Worm (Caenorhabditis elegans) whole organism, young adult: Measurements from ENCODE around the gene sbp-1.

Source experiments
- F22D6.2 ChIP-seq: sonication (generic microtip); optimal IDR thresholded peaks from 2 replicates; lab custom pipeline; 2016; ENCODE audit warnings: mild to moderate bottlenecking, missing genetic modification characterization, missing compliant biosample characterization
- F33H1.4 ChIP-seq: fragments of 200-800 bp; sonication (Bioruptor generic); IDR thresholded peaks from 2 replicates; pipeline ENCODE4 v1.3.6; 2022; ENCODE audit warnings: missing genetic modification reagents, missing genetic modification characterization, missing compliant biosample characterization
- F37B4.10 ChIP-seq: fragments of 200-800 bp; sonication (Bioruptor generic); IDR thresholded peaks from 2 replicates; pipeline ENCODE4 v1.3.6; 2022; ENCODE audit warnings: missing genetic modification characterization, missing compliant biosample characterization
- F39B2.1 ChIP-seq: fragments of 200-800 bp; sonication (Bioruptor generic); IDR thresholded peaks from 2 replicates; pipeline ENCODE4 v1.3.6; 2022; ENCODE audit warnings: missing genetic modification reagents, missing genetic modification characterization, missing compliant biosample characterization
- T07F8.4 ChIP-seq: sonication (generic microtip); optimal IDR thresholded peaks from 2 replicates; lab custom pipeline; 2016; ENCODE audit warnings: mild to moderate bottlenecking, missing genetic modification characterization, moderate library complexity, missing compliant biosample characterization
- Y53F4B.3 ChIP-seq: fragments of 200-800 bp; sonication (Bioruptor generic); IDR thresholded peaks from 2 replicates; pipeline ENCODE4 v1.3.6; 2022; ENCODE audit warnings: missing genetic modification reagents, missing genetic modification characterization, missing compliant biosample characterization
- Y53G8AR.9 ChIP-seq: fragments of 200-800 bp; sonication (Bioruptor generic); conservative IDR thresholded peaks from 2 replicates; pipeline ENCODE4 v1.3.6; 2022; ENCODE audit warnings: missing genetic modification reagents, missing genetic modification characterization, missing compliant biosample characterization
- Y56A3A.18 ChIP-seq: fragments of 200-800 bp; sonication (Bioruptor generic); IDR thresholded peaks from 2 replicates; pipeline ENCODE4 v1.3.6; 2022; ENCODE audit warnings: missing genetic modification reagents, missing genetic modification characterization, missing compliant biosample characterization
- Y95B8A.8 ChIP-seq: fragments of 200-800 bp; sonication (Bioruptor generic); IDR thresholded peaks from 2 replicates; pipeline ENCODE4 v1.3.6; 2022; ENCODE audit warnings: missing genetic modification reagents, missing genetic modification characterization, missing compliant biosample characterization
- ZK185.1 ChIP-seq: sonication (generic microtip); optimal IDR thresholded peaks from 2 replicates; lab custom pipeline; 2016; ENCODE audit warnings: mild to moderate bottlenecking, missing genetic modification characterization, missing compliant biosample characterization; ENCODE audit not compliant: poor library complexity, severe bottlenecking
- ama-1 ChIP-seq, 3 experiments: fragments of 150-350 bp in 1 of 3; sonication (generic microtip) in 2 of 3; optimal IDR thresholded peaks; 2 replicates each; lab custom pipeline; 2014 to 2018; ENCODE audit warnings: missing biosample characterization in 2 of 3, missing genetic modification characterization in 2 of 3, missing genetic modification reagents in 2 of 3
- aptf-2 ChIP-seq: fragments of 200-800 bp; sonication (Bioruptor generic); conservative IDR thresholded peaks from 2 replicates; pipeline ENCODE4 v1.3.6; 2022; ENCODE audit warnings: missing genetic modification reagents, missing genetic modification characterization, missing compliant biosample characterization
- atf-7 ChIP-seq: sonication (generic microtip); optimal IDR thresholded peaks from 2 replicates; lab custom pipeline; 2017; ENCODE audit warnings: mild to moderate bottlenecking, missing genetic modification characterization, missing compliant biosample characterization
- attf-5 ChIP-seq: fragments of 200-800 bp; sonication (Bioruptor generic); optimal IDR thresholded peaks from 2 replicates; lab custom pipeline; 2018; ENCODE audit warnings: mild to moderate bottlenecking, missing genetic modification characterization, missing compliant biosample characterization
- attf-6 ChIP-seq: fragments of 200-800 bp; sonication (Bioruptor generic); IDR thresholded peaks from 2 replicates; pipeline ENCODE4 v1.3.6; 2022; ENCODE audit warnings: missing genetic modification reagents, missing genetic modification characterization, missing compliant biosample characterization
- cebp-1 ChIP-seq, 2 experiments: fragments of 200-800 bp in 1 of 2; sonication (Bioruptor generic) in 1 of 2; sonication (generic microtip) in 1 of 2; IDR thresholded peaks in 1 of 2; optimal IDR thresholded peaks in 1 of 2; 2 replicates each; pipeline versions ENCODE4 v1.3.6 to Lab custom; 2017 to 2022; ENCODE audit warnings: missing compliant biosample characterization in 2 of 2, missing genetic modification characterization in 2 of 2, mild to moderate bottlenecking in 1 of 2, missing genetic modification reagents in 1 of 2, moderate library complexity in 1 of 2
- cebp-2 ChIP-seq: fragments of 200-800 bp; sonication (Bioruptor generic); IDR thresholded peaks from 2 replicates; pipeline ENCODE4 v1.3.6; 2022; ENCODE audit warnings: missing genetic modification characterization, missing compliant biosample characterization
- ceh-40 ChIP-seq: fragments of 200-800 bp; sonication (Bioruptor generic); IDR thresholded peaks from 2 replicates; pipeline ENCODE4 v1.3.6; 2022; ENCODE audit warnings: missing genetic modification characterization, missing compliant biosample characterization
- ceh-79 ChIP-seq: sonication (generic microtip); optimal IDR thresholded peaks from 2 replicates; lab custom pipeline; 2017; ENCODE audit warnings: mild to moderate bottlenecking, missing genetic modification characterization, missing compliant biosample characterization
- dox-1 ChIP-seq: fragments of 200-800 bp; sonication (Bioruptor generic); IDR thresholded peaks from 2 replicates; pipeline ENCODE4 v1.3.6; 2022; ENCODE audit warnings: missing genetic modification reagents, missing genetic modification characterization, missing compliant biosample characterization
- egrh-3 ChIP-seq: fragments of 200-800 bp; sonication (Bioruptor generic); IDR thresholded peaks from 2 replicates; pipeline ENCODE4 v1.3.6; 2022; ENCODE audit warnings: missing genetic modification reagents, missing genetic modification characterization, missing compliant biosample characterization
- hmg-1.2 ChIP-seq: fragments of 200-800 bp; sonication (Bioruptor generic); IDR thresholded peaks from 2 replicates; pipeline ENCODE4 v1.3.6; 2022; ENCODE audit warnings: missing genetic modification reagents, missing genetic modification characterization, missing compliant biosample characterization
- let-607 ChIP-seq, 2 experiments: fragments of 200-800 bp in 1 of 2; sonication (Bioruptor generic) in 1 of 2; sonication (generic microtip) in 1 of 2; optimal IDR thresholded peaks; 2 replicates each; lab custom pipeline; 2016 to 2018; ENCODE audit warnings: mild to moderate bottlenecking in 2 of 2, missing compliant biosample characterization in 2 of 2, missing genetic modification characterization in 2 of 2, moderate library complexity in 2 of 2, missing genotype in 1 of 2
- lir-1 ChIP-seq: fragments of 200-800 bp; sonication (Bioruptor generic); conservative IDR thresholded peaks from 2 replicates; pipeline ENCODE4 v1.3.6; 2022; ENCODE audit warnings: missing genetic modification reagents, missing genetic modification characterization, missing compliant biosample characterization
- madf-3 ChIP-seq: fragments of 200-800 bp; sonication (Bioruptor generic); IDR thresholded peaks from 2 replicates; pipeline ENCODE4 v1.3.6; 2022; ENCODE audit warnings: missing genetic modification reagents, missing genetic modification characterization, missing compliant biosample characterization
- mcd-1 ChIP-seq: fragments of 200-800 bp; sonication (Bioruptor generic); IDR thresholded peaks from 2 replicates; pipeline ENCODE4 v1.3.6; 2022; ENCODE audit warnings: missing genetic modification reagents, missing genetic modification characterization, missing compliant biosample characterization
- nfyb-1 ChIP-seq: fragments of 200-800 bp; sonication (Bioruptor generic); IDR thresholded peaks from 2 replicates; pipeline ENCODE4 v1.3.6; 2022; ENCODE audit warnings: missing genetic modification reagents, missing genetic modification characterization, missing compliant biosample characterization
- pha-4 ChIP-seq: fragments of 150-350 bp; sonication (generic microtip); optimal IDR thresholded peaks from 2 replicates; lab custom pipeline; 2014; ENCODE audit warnings: missing biosample characterization, missing genetic modification reagents, missing genetic modification characterization
- sdz-38 ChIP-seq: sonication (generic microtip); optimal IDR thresholded peaks from 2 replicates; lab custom pipeline; 2016; ENCODE audit warnings: missing genotype, missing genetic modification characterization, missing compliant biosample characterization
- snpc-1.3 ChIP-seq: sonication (generic microtip); optimal IDR thresholded peaks from 2 replicates; lab custom pipeline; 2017; ENCODE audit warnings: missing genetic modification characterization, mild to moderate bottlenecking, missing compliant biosample characterization, antibody characterized with exemption, moderate library complexity, missing genotype, missing genetic modification reagents; ENCODE audit not compliant: insufficient read depth
- snpc-3.4 ChIP-seq: sonication (generic microtip); optimal IDR thresholded peaks from 2 replicates; lab custom pipeline; 2017; ENCODE audit warnings: missing genetic modification characterization, mild to moderate bottlenecking, missing compliant biosample characterization, antibody characterized with exemption, moderate library complexity, missing genotype, missing genetic modification reagents
- tbx-9 ChIP-seq: sonication (generic microtip); optimal IDR thresholded peaks from 2 replicates; lab custom pipeline; 2016; ENCODE audit warnings: borderline replicate concordance, missing genetic modification characterization, inconsistent platforms, missing compliant biosample characterization
- tlf-1 ChIP-seq: fragments of 200-800 bp; sonication (Bioruptor generic); optimal IDR thresholded peaks from 2 replicates; lab custom pipeline; 2018; ENCODE audit warnings: mild to moderate bottlenecking, missing genetic modification characterization, missing compliant biosample characterization
- unc-130 ChIP-seq: sonication (generic microtip); optimal IDR thresholded peaks from 2 replicates; lab custom pipeline; 2016; ENCODE audit warnings: missing genetic modification reagents, missing genetic modification characterization, missing compliant biosample characterization
- xnd-1 ChIP-seq: sonication (generic microtip); optimal IDR thresholded peaks from 2 replicates; lab custom pipeline; 2016; ENCODE audit warnings: missing genotype, missing genetic modification reagents, missing genetic modification characterization, missing compliant biosample characterization
- zfh-2 ChIP-seq: fragments of 200-800 bp; sonication (Bioruptor generic); conservative IDR thresholded peaks from 2 replicates; pipeline ENCODE4 v1.3.6; 2022; ENCODE audit warnings: missing genetic modification reagents, missing genetic modification characterization, missing compliant biosample characterization
- zim-3 ChIP-seq: sonication (generic microtip); optimal IDR thresholded peaks from 2 replicates; lab custom pipeline; 2017; ENCODE audit warnings: mild to moderate bottlenecking, missing genetic modification characterization, moderate library complexity, missing compliant biosample characterization
- ztf-6 ChIP-seq: fragments of 200-800 bp; sonication (Bioruptor generic); IDR thresholded peaks from 2 replicates; pipeline ENCODE4 v1.3.6; 2022; ENCODE audit warnings: missing genetic modification reagents, missing genetic modification characterization, missing compliant biosample characterization

The sbp-1 gene

DNA sequence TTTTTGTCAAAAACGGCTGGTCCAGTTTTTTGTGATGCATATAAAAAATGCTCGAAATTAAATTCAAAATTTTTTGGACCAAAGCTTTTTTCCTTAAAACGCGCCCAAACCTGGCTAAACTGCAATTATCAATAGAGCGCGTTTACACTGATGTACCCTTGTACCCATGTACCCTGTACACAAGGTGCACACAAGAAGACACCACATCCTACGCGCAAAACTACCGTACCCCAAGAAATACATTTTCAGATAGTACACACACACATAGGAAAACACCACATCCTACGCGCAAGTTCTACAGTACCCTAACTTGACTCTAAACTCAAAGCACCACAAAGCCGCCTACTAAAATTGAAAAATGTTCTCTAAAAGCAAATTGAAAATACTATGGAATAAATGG, 29.0 kb upstream of the sbp-1 start:
- no peak for TF ChIP-seq ZK185.1 (tag; lab: Kevin White, UChicago)
- no peak for TF ChIP-seq snpc-1.3 (tag; lab: Kevin White, UChicago)
- no peak for TF ChIP-seq attf-5 (GFP tag; lab: Kevin White, UChicago)
- TF ChIP-seq hmg-1.2 (GFP tag; lab: Robert Waterston, UW), result 0 out of 2 replicates have a peak, but pooled peaks have one; percentile 22
- TF ChIP-seq Y53G8AR.9, result no peak
- no peak for TF ChIP-seq aptf-2
- no peak for TF ChIP-seq ceh-79 (tag; lab: Kevin White, UChicago)
- no peak for TF ChIP-seq xnd-1
- TF ChIP-seq tbx-9 (tag; lab: Kevin White, UChicago), result no peak
- no peak for TF ChIP-seq egrh-3
- TF ChIP-seq mcd-1, result 0 out of 2 replicates have a peak, but pooled peaks have one; percentile 20
- TF ChIP-seq Y56A3A.18 (GFP tag; lab: Robert Waterston, UW), result no peak

DNA sequence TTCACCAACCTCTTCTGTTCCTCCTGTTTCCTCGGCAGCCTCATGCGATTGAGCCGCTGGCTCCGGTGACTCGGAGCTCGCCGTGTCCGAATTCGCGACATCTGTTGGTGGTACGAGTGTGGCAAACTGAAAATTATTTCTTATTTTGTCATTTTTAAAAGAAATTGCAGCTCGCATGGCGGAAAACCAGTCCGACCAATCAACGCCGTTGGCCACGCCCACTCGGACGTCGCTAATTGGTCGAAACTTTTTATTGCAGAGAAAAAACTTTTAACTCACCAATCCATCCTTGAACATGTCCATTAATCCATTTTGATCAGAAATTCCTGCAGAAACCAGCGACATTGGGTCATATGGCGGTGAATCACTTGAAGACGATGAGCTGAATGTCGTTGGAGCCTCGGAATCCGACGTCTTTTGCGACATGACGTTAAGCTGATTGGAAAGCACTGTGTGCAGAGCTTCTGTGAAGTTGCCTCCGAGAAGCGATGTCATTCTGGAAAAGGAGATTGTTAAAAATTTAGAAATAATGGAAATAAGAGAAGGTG, 28.0 kb upstream of the sbp-1 start, which contains the start of gene bed-2:
Gene bed-2, minus strand, starts transcription at position 498 of the 548 bp plus-strand sequence.
- TF ChIP-seq F39B2.1 (GFP tag; lab: Robert Waterston, UW) (no peak), nfyb-1 (GFP tag; lab: Robert Waterston, UW) (peak; percentile 86)

DNA sequence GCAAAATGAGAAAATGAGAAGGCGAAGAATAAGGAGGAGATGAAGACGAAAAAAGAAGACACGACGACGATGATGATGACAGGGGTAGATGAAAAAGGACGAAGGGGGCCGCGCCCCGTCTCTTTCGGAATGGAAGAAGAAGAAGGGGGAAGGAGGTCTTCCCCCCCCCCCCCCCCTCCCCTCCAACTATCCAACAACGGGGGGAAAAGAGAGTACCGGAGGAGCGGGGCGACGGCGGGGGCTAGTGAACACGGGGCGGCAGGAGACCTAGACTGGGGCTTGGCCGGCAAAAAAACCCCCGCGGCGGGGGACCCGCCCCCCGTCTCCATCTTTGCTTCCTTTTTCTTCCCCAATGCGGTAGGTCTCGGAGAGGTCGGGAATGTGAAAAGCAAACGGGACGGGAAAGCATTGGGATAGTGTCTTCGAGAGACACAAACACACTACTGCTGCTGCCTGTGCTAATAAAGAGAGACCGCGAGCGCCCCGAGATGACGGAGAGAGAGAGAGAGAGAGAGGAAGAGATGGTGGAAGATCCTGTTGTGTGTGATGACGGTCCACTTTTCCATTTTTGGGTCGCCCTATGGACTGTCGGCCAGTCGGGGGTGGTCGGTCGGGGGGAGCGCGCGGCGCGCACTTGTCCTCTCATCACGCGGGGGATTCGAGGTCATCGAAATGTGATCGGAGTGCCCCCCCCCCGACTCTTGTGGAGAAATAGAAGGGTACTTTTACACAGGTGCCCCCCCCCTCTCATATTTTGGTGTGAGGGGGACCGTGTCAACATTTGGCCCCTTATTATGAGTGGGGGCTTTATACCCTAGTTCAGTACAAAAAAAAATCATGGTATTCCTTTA, 25.5 kb upstream of the sbp-1 start:
- TF ChIP-seq F33H1.4 (GFP tag; lab: Robert Waterston, UW) (no peak), dox-1 (GFP tag; lab: Robert Waterston, UW) (peak; percentile 18; the same call in 1 of the 2 replicates), atf-7 (tag; lab: Kevin White, UChicago) (no peak), cebp-2 (GFP tag; lab: Robert Waterston, UW) (0 out of 2 replicates have a peak, but pooled peaks have one; percentile 19), attf-6 (GFP tag; lab: Robert Waterston, UW) (no peak), ceh-40 (GFP tag; lab: Robert Waterston, UW) (no peak), Y53G8AR.9 (no peak), tlf-1 (GFP tag; lab: Kevin White, UChicago) (no peak), zfh-2 (GFP tag; lab: Robert Waterston, UW) (peak; percentile 97), egrh-3 (peak; percentile 99), cebp-1 (GFP tag; IDR thresholded peaks at IDR 0.05; lab: Robert Waterston, UW) (no peak), cebp-1 (tag; optimal IDR thresholded peaks at IDR 0.05; lab: Kevin White, UChicago) (peak; percentile 32), hmg-1.2 (GFP tag; lab: Robert Waterston, UW) (peak; percentile 18; the same call in 1 of the 2 replicates), snpc-3.4 (tag; lab: Kevin White, UChicago) (no peak), mcd-1 (peak; percentile 65), Y53F4B.3 (GFP tag; lab: Robert Waterston, UW) (no peak), Y95B8A.8 (GFP tag; lab: Robert Waterston, UW) (no peak)

DNA sequence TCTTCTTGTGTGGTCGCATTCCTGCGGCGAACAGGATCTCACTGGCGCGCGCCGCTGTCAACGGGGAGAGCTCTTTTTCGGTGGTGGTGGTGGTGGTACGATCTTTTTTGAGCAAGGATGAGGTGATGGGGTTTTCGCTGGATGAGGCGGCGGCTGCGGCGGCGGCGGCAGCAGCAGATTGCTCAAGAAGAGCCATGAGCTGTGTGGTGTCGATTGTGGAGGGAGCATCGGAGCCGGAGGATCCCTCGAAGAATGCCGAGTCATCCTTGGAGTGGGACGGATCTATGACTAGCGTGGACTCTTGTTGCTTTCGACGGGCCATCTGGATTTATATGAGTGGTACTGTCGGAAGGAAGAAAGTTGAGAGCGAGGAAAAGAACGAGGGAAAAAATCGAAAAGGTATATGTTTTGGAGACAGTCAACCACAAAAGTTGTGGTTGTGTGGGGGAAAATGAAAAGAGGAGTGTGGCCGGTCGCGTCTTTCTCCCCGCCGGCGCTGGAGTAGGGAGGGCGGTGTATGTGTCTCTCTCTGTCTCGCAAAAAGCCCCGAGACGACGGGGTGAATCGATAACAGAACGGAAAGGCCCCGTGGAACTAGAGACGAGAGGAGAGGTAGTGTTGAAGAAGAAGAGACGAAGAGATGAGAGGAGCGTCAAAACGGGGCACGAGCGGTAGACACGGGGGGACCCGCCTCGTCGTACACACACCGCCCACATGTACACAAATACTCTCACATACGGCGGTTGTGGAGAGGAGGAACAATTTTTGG, 24.2 kb upstream of the sbp-1 start:
- TF ChIP-seq F37B4.10 (no peak), ama-1 (optimal IDR thresholded peaks at IDR 0.05; lab: Kevin White, UChicago) (no peak), ama-1 (GFP tag; optimal IDR thresholded peaks at IDR 0.05; lab: Kevin White, UChicago) (no peak), sdz-38 (tag; lab: Kevin White, UChicago) (no peak), zim-3 (tag; lab: Kevin White, UChicago) (no peak), F22D6.2 (no peak), T07F8.4 (tag; lab: Kevin White, UChicago) (no peak), ztf-6 (GFP tag; lab: Robert Waterston, UW) (no peak), dox-1 (GFP tag; lab: Robert Waterston, UW) (no peak), unc-130 (no peak), let-607 (tag; optimal IDR thresholded peaks at IDR 0.05; lab: Kevin White, UChicago) (peak in 1 of 2 experiments; percentile 1), pha-4 (tag; lab: Kevin White, UChicago) (no peak), lir-1 (GFP tag; lab: Robert Waterston, UW) (no peak), Y53G8AR.9 (no peak), egrh-3 (peak; percentile 79; the same call in 1 of the 2 replicates), attf-5 (GFP tag; lab: Kevin White, UChicago) (no peak), madf-3 (GFP tag; lab: Robert Waterston, UW) (no peak)
